Fruit fly (Drosophila melanogaster): ENCODE results near the gene NTPase.

The NTPase gene

DNA sequence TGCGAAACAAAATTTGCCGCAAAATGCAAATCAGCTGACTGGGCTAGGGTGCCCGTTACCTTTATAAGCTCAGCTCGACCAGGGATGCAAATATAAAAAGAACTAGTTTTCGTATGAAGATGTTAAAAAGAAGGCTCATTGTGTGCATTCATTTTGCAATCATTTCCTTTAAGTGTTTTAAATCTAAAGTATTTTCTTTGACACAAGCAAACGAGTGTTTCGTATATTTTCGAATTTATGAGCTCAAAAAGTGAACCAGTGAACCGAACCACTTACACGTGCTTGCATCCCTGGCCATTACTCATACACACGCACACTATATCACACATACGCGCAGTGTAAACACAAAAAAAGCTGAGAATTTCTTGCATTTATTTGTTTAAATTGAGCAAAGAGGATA lies 7.5 kb downstream of the NTPase start, which contains the start of the genes Prx6a and Sbat:
Prx6a (minus strand) TSS at position 45 of the 400 bp plus-strand sequence.
Sbat (plus strand) TSS at position 157 of the 400 bp plus-strand sequence.
- no peak for TF ChIP-seq lola (GFP tag; optimal IDR thresholded peaks at IDR 0.05)
- TF ChIP-seq CG32264 (GFP tag; optimal IDR thresholded peaks at IDR 0.05), result no peak
- TF ChIP-seq brk (GFP tag; optimal IDR thresholded peaks at IDR 0.05), result no peak
- TF ChIP-seq OdsH (GFP tag; optimal IDR thresholded peaks at IDR 0.05), result peak; percentile 50
- no peak for TF ChIP-seq dl (GFP tag; optimal IDR thresholded peaks at IDR 0.05; ENCODE audit: insufficient read depth in 1 of 2, partially characterized antibody in 2 of 2)
- peak; percentile 76 for TF ChIP-seq Sp1 (GFP tag; optimal IDR thresholded peaks at IDR 0.05)
- no peak for TF ChIP-seq Hr78 (GFP tag; optimal IDR thresholded peaks at IDR 0.05)
- peak; percentile 81 for TF ChIP-seq h (GFP tag; optimal IDR thresholded peaks at IDR 0.05)
- no peak for TF ChIP-seq Dif (GFP tag; optimal IDR thresholded peaks at IDR 0.05; ENCODE audit: partially characterized antibody)
- peak; percentile 26 for TF ChIP-seq psq (GFP tag; optimal IDR thresholded peaks at IDR 0.05)
- TF ChIP-seq GATAd (GFP tag; optimal IDR thresholded peaks at IDR 0.05), result no peak
- TF ChIP-seq foxo (GFP tag; optimal IDR thresholded peaks at IDR 0.05), result peak in 1 of 2 experiments; percentile 73
- TF ChIP-seq Myc (optimal IDR thresholded peaks at IDR 0.05), result peak; percentile 4
- no peak for TF ChIP-seq CrebA (GFP tag; optimal IDR thresholded peaks at IDR 0.05; ENCODE audit: borderline replicate concordance)
- TF ChIP-seq Rel (GFP tag; optimal IDR thresholded peaks at IDR 0.05), result no peak
- peak; percentile 63 for TF ChIP-seq Rel (tag; optimal IDR thresholded peaks at IDR 0.05)
- TF ChIP-seq Abd-B (GFP tag; optimal IDR thresholded peaks at IDR 0.05), result no peak
- peak; percentile 83 for TF ChIP-seq CG9705 (GFP tag; optimal IDR thresholded peaks at IDR 0.05)
- peak; percentile 70 for TF ChIP-seq Hnf4 (GFP tag; optimal IDR thresholded peaks at IDR 0.05)
- peak; percentile 74 for TF ChIP-seq ey (GFP tag; optimal IDR thresholded peaks at IDR 0.05)
- TF ChIP-seq Mio (GFP tag; optimal IDR thresholded peaks at IDR 0.05), result no peak
- TF ChIP-seq fru (GFP tag; optimal IDR thresholded peaks at IDR 0.05), result peak; percentile 77
- no peak for TF ChIP-seq jim (GFP tag; optimal IDR thresholded peaks at IDR 0.05)
- peak; percentile 49 for TF ChIP-seq Jra (GFP tag; optimal IDR thresholded peaks at IDR 0.05)
- TF ChIP-seq Hr83 (GFP tag; optimal IDR thresholded peaks at IDR 0.05; ENCODE audit: poor library complexity, severe bottlenecking), result no peak
- no peak for TF ChIP-seq Vsx2 (GFP tag; optimal IDR thresholded peaks at IDR 0.05; ENCODE audit: partially characterized antibody)
- TF ChIP-seq tai (GFP tag; optimal IDR thresholded peaks at IDR 0.05), result no peak
- TF ChIP-seq dmrt93B (GFP tag; optimal IDR thresholded peaks at IDR 0.05), result peak; percentile 59
- TF ChIP-seq rgr (GFP tag; optimal IDR thresholded peaks at IDR 0.05), result peak; percentile 79
- peak; percentile 90 for TF ChIP-seq HLH106 (tag; optimal IDR thresholded peaks at IDR 0.05)
- TF ChIP-seq pan (optimal IDR thresholded peaks at IDR 0.05), result no peak
- TF ChIP-seq Dfd (GFP tag; optimal IDR thresholded peaks at IDR 0.05), result no peak
- no peak for TF ChIP-seq usp (GFP tag; optimal IDR thresholded peaks at IDR 0.05)
- no peak for TF ChIP-seq N (GFP tag; optimal IDR thresholded peaks at IDR 0.05)
- TF ChIP-seq woc (GFP tag; optimal IDR thresholded peaks at IDR 0.05), result peak; percentile 86
- TF ChIP-seq br (GFP tag; optimal IDR thresholded peaks at IDR 0.05), result peak; percentile 70
- no peak for TF ChIP-seq sage (GFP tag; optimal IDR thresholded peaks at IDR 0.05)
- no peak for TF ChIP-seq dsf (GFP tag; optimal IDR thresholded peaks at IDR 0.05; ENCODE audit: borderline replicate concordance)
- no peak for TF ChIP-seq sv (GFP tag; optimal IDR thresholded peaks at IDR 0.05)

dm6 chr2L:2874542-2875194 lies 11.0 kb downstream of the NTPase start, which contains the start of gene CG8814:
CG8814 (plus strand) TSS chr2L:2874890.
- TF ChIP-seq Dif (GFP tag; optimal IDR thresholded peaks at IDR 0.05; ENCODE audit: partially characterized antibody) (peak; percentile 31), dsf (GFP tag; optimal IDR thresholded peaks at IDR 0.05; ENCODE audit: borderline replicate concordance) (peak; percentile 46), HLH106 (tag; optimal IDR thresholded peaks at IDR 0.05) (peak; percentile 74), brk (GFP tag; optimal IDR thresholded peaks at IDR 0.05) (peak; percentile 68), CG9705 (GFP tag; optimal IDR thresholded peaks at IDR 0.05) (peak; percentile 28), GATAd (GFP tag; optimal IDR thresholded peaks at IDR 0.05) (no peak), Hnf4 (GFP tag; optimal IDR thresholded peaks at IDR 0.05) (peak; percentile 88), Vsx2 (GFP tag; optimal IDR thresholded peaks at IDR 0.05; ENCODE audit: partially characterized antibody) (no peak), sage (GFP tag; optimal IDR thresholded peaks at IDR 0.05) (peak; percentile 42), psq (GFP tag; optimal IDR thresholded peaks at IDR 0.05) (peak; percentile 68), br (GFP tag; optimal IDR thresholded peaks at IDR 0.05) (peak; percentile 23), N (GFP tag; optimal IDR thresholded peaks at IDR 0.05) (no peak), foxo (GFP tag; optimal IDR thresholded peaks at IDR 0.05) (peak in 1 of 2 experiments; percentile 78), lola (GFP tag; optimal IDR thresholded peaks at IDR 0.05) (no peak), Hr78 (GFP tag; optimal IDR thresholded peaks at IDR 0.05) (no peak), h (GFP tag; optimal IDR thresholded peaks at IDR 0.05) (peak; percentile 57), dl (GFP tag; optimal IDR thresholded peaks at IDR 0.05; ENCODE audit: insufficient read depth in 1 of 2, partially characterized antibody in 2 of 2) (peak in 1 of 2 experiments; percentile 31), Myc (optimal IDR thresholded peaks at IDR 0.05) (no peak), usp (GFP tag; optimal IDR thresholded peaks at IDR 0.05) (no peak), tai (GFP tag; optimal IDR thresholded peaks at IDR 0.05) (no peak), jim (GFP tag; optimal IDR thresholded peaks at IDR 0.05) (no peak), Jra (GFP tag; optimal IDR thresholded peaks at IDR 0.05) (peak; percentile 42), sv (GFP tag; optimal IDR thresholded peaks at IDR 0.05) (peak; percentile 43), rgr (GFP tag; optimal IDR thresholded peaks at IDR 0.05) (peak; percentile 58), CrebA (GFP tag; optimal IDR thresholded peaks at IDR 0.05; ENCODE audit: borderline replicate concordance) (no peak), dmrt93B (GFP tag; optimal IDR thresholded peaks at IDR 0.05) (peak; percentile 68), Abd-B (GFP tag; optimal IDR thresholded peaks at IDR 0.05) (no peak), Mio (GFP tag; optimal IDR thresholded peaks at IDR 0.05) (no peak), Dfd (GFP tag; optimal IDR thresholded peaks at IDR 0.05) (no peak), fru (GFP tag; optimal IDR thresholded peaks at IDR 0.05) (peak; percentile 64), Sp1 (GFP tag; optimal IDR thresholded peaks at IDR 0.05) (peak; percentile 48), woc (GFP tag; optimal IDR thresholded peaks at IDR 0.05) (peak; percentile 76), ey (GFP tag; optimal IDR thresholded peaks at IDR 0.05) (peak; percentile 51), Hr83 (GFP tag; optimal IDR thresholded peaks at IDR 0.05; ENCODE audit: poor library complexity, severe bottlenecking) (peak; percentile 47), OdsH (GFP tag; optimal IDR thresholded peaks at IDR 0.05) (peak; percentile 51), pan (optimal IDR thresholded peaks at IDR 0.05) (no peak), Rel (GFP tag; optimal IDR thresholded peaks at IDR 0.05) (peak; percentile 71), Rel (tag; optimal IDR thresholded peaks at IDR 0.05) (peak; percentile 88), CG32264 (GFP tag; optimal IDR thresholded peaks at IDR 0.05) (no peak)
